Worm (Caenorhabditis elegans) whole organism, young adult: ENCODE data around the gene ZK402.2.

ENCODE experiments used
- K11D2.4 ChIP-seq: fragments of 200-800 bp; sonication (Bioruptor generic); IDR thresholded peaks from 2 replicates; pipeline ENCODE4 v1.3.6; 2022; ENCODE audit warnings: missing genetic modification reagents, missing genetic modification characterization, missing compliant biosample characterization
- ama-1 ChIP-seq, 3 experiments: fragments of 150-350 bp in 1 of 3; sonication (generic microtip) in 2 of 3; optimal IDR thresholded peaks; 2 replicates each; lab custom pipeline; 2014 to 2018; ENCODE audit warnings: missing biosample characterization in 2 of 3, missing genetic modification characterization in 2 of 3, missing genetic modification reagents in 2 of 3
- die-1 ChIP-seq: sonication (generic microtip); optimal IDR thresholded peaks from 2 replicates; lab custom pipeline; 2016; ENCODE audit warnings: missing genotype, mild to moderate bottlenecking, missing genetic modification characterization, missing compliant biosample characterization
- dpl-1 ChIP-seq: fragments of 150-350 bp; optimal IDR thresholded peaks from 2 replicates; lab custom pipeline; 2014; ENCODE audit warnings: missing biosample characterization, missing genetic modification reagents, missing genetic modification characterization
- hrde-1 ChIP-seq: sonication (generic microtip); optimal IDR thresholded peaks from 2 replicates; lab custom pipeline; 2016; ENCODE audit warnings: missing genetic modification characterization, mild to moderate bottlenecking, missing compliant biosample characterization, moderate library complexity, missing genotype, missing genetic modification reagents, borderline replicate concordance
- lir-1 ChIP-seq: fragments of 200-800 bp; sonication (Bioruptor generic); conservative IDR thresholded peaks from 2 replicates; pipeline ENCODE4 v1.3.6; 2022; ENCODE audit warnings: missing genetic modification reagents, missing genetic modification characterization, missing compliant biosample characterization
- madf-3 ChIP-seq: fragments of 200-800 bp; sonication (Bioruptor generic); IDR thresholded peaks from 2 replicates; pipeline ENCODE4 v1.3.6; 2022; ENCODE audit warnings: missing genetic modification reagents, missing genetic modification characterization, missing compliant biosample characterization
- mel-28 ChIP-seq: sonication (generic microtip); optimal IDR thresholded peaks from 2 replicates; lab custom pipeline; 2016; ENCODE audit warnings: borderline replicate concordance, mild to moderate bottlenecking, missing genetic modification characterization, missing compliant biosample characterization
- nfya-1 ChIP-seq: sonication (generic microtip); optimal IDR thresholded peaks from 2 replicates; lab custom pipeline; 2017; ENCODE audit warnings: antibody characterized with exemption, missing compliant biosample characterization, missing genetic modification characterization, borderline replicate concordance; ENCODE audit not compliant: insufficient read depth
- snpc-4 ChIP-seq, 5 experiments: fragments of 150-350 bp in 1 of 5; sonication (generic microtip) in 4 of 5; optimal IDR thresholded peaks; 2 replicates each; lab custom pipeline; 2014 to 2018; ENCODE audit warnings: missing genetic modification characterization in 5 of 5, missing biosample characterization in 3 of 5, antibody characterized with exemption in 2 of 5, mild to moderate bottlenecking in 2 of 5, missing compliant biosample characterization in 2 of 5, missing genotype in 2 of 5, moderate library complexity in 2 of 5, missing genetic modification reagents in 1 of 5
- tbx-9 ChIP-seq: sonication (generic microtip); optimal IDR thresholded peaks from 2 replicates; lab custom pipeline; 2016; ENCODE audit warnings: borderline replicate concordance, missing genetic modification characterization, inconsistent platforms, missing compliant biosample characterization
- unc-130 ChIP-seq: sonication (generic microtip); optimal IDR thresholded peaks from 2 replicates; lab custom pipeline; 2016; ENCODE audit warnings: missing genetic modification reagents, missing genetic modification characterization, missing compliant biosample characterization

ce11 chrX:1440161-1440560 is 36.6 kb downstream of the ZK402.2 start, which contains the start of gene sedl-1:
- TF ChIP-seq K11D2.4 (GFP tag; lab: Robert Waterston, UW) (no peak), mel-28 (tag; lab: Kevin White, UChicago) (no peak), ama-1 (optimal IDR thresholded peaks at IDR 0.05; lab: Kevin White, UChicago) (no peak), ama-1 (GFP tag; optimal IDR thresholded peaks at IDR 0.05; lab: Kevin White, UChicago) (no peak), snpc-4 (GFP tag; optimal IDR thresholded peaks at IDR 0.05; lab: Kevin White, UChicago) (no peak), snpc-4 (tag; optimal IDR thresholded peaks at IDR 0.05; lab: Kevin White, UChicago) (no peak), die-1 (tag; lab: Kevin White, UChicago) (no peak), hrde-1 (tag; lab: Kevin White, UChicago) (no peak), tbx-9 (tag; lab: Kevin White, UChicago) (no peak), lir-1 (no peak), dpl-1 (GFP tag; lab: Kevin White, UChicago) (no peak), nfya-1 (tag; lab: Kevin White, UChicago) (no peak), madf-3 (GFP tag; lab: Robert Waterston, UW) (no peak), unc-130 (no peak)
